Fruit fly (Drosophila melanogaster) whole organism, embryonic: Measurements from ENCODE around the gene CG13314.

ENCODE experiments used
- CG10543 ChIP-seq: fragments of 200-800 bp; sonication (Bioruptor generic); optimal IDR thresholded peaks from 3 replicates; lab custom pipeline; 2017; ENCODE audit warnings: missing biosample characterization, mild to moderate bottlenecking, missing genetic modification characterization, moderate library complexity
- CG14441 ChIP-seq: fragments of 200-800 bp; sonication (Bioruptor generic); IDR thresholded peaks from 2 replicates; pipeline ENCODE4 v1.3.6; 2022; ENCODE audit warnings: missing biosample characterization, missing genetic modification characterization
- CG14860 ChIP-seq: fragments of 200-800 bp; sonication (Bioruptor generic); IDR thresholded peaks from 3 replicates; pipeline ENCODE4 v1.3.6; 2022; ENCODE audit warnings: missing biosample characterization, missing genetic modification characterization; ENCODE audit not compliant: partially characterized antibody
- CG1529 ChIP-seq: fragments of 200-800 bp; sonication (Bioruptor generic); optimal IDR thresholded peaks from 3 replicates; lab custom pipeline; 2018; ENCODE audit warnings: missing biosample characterization, missing genetic modification characterization
- CG16813 ChIP-seq: fragments of 200-800 bp; sonication (Bioruptor generic); IDR thresholded peaks from 3 replicates; pipeline ENCODE4 v1.3.6; 2022; ENCODE audit warnings: missing biosample characterization, missing genetic modification characterization; ENCODE audit not compliant: partially characterized antibody
- CG17361 ChIP-seq: fragments of 200-800 bp; sonication (Bioruptor generic); IDR thresholded peaks from 3 replicates; pipeline ENCODE4 v1.3.6; 2022; ENCODE audit warnings: missing biosample characterization, missing genetic modification characterization
- CG18476 ChIP-seq: fragments of 200-800 bp; sonication (Bioruptor generic); optimal IDR thresholded peaks from 2 replicates; lab custom pipeline; 2016; ENCODE audit warnings: missing biosample characterization, mild to moderate bottlenecking, missing genetic modification characterization
- CG2712 ChIP-seq: fragments of 200-800 bp; optimal IDR thresholded peaks from 3 replicates; lab custom pipeline; 2019; ENCODE audit warnings: missing biosample characterization, mild to moderate bottlenecking, missing genetic modification characterization, moderate library complexity
- CG34224 ChIP-seq: fragments of 200-800 bp; sonication (Bioruptor generic); IDR thresholded peaks from 3 replicates; pipeline ENCODE4 v1.3.6; 2022; ENCODE audit warnings: missing biosample characterization, missing genetic modification characterization; ENCODE audit not compliant: partially characterized antibody
- CG34422 ChIP-seq: fragments of 200-800 bp; sonication (Bioruptor generic); IDR thresholded peaks from 3 replicates; pipeline ENCODE4 v1.3.6; 2022; ENCODE audit warnings: missing biosample characterization, missing genetic modification characterization
- CG7963 ChIP-seq: fragments of 200-800 bp; sonication (Bioruptor generic); IDR thresholded peaks from 3 replicates; pipeline ENCODE4 v1.3.6; 2022; ENCODE audit warnings: missing biosample characterization, missing genetic modification characterization; ENCODE audit not compliant: partially characterized antibody
- CG9797 ChIP-seq: fragments of 200-800 bp; sonication (Bioruptor generic); optimal IDR thresholded peaks from 3 replicates; lab custom pipeline; 2018; ENCODE audit warnings: missing biosample characterization, mild to moderate bottlenecking, missing genetic modification characterization
- D ChIP-seq, 2 experiments: fragments of 200-800 bp in 1 of 2; fragments of >200 bp in 1 of 2; sonication (Bioruptor generic) in 1 of 2; optimal IDR thresholded peaks; 2 replicates in 1 of 2; 3 replicates in 1 of 2; lab custom pipeline; 2017; ENCODE audit warnings: mild to moderate bottlenecking in 1 of 2, missing biosample characterization in 1 of 2, missing genetic modification characterization in 1 of 2, missing genetic modification reagents in 1 of 2
- Dll ChIP-seq: fragments of 200-800 bp; sonication (Bioruptor generic); IDR thresholded peaks from 4 replicates; pipeline ENCODE4 v1.3.6; 2022; ENCODE audit warnings: missing biosample characterization, missing genetic modification characterization; ENCODE audit not compliant: partially characterized antibody
- Dref ChIP-seq: fragments of 200-800 bp; sonication (Bioruptor generic); IDR thresholded peaks from 2 replicates; pipeline ENCODE4 v1.3.6; 2022; ENCODE audit warnings: missing biosample characterization, missing genetic modification characterization
- Drgx ChIP-seq: fragments of 200-800 bp; sonication (Bioruptor generic); IDR thresholded peaks from 2 replicates; pipeline ENCODE4 v1.3.6; 2022; ENCODE audit warnings: missing biosample characterization, missing genetic modification characterization
- E2f1 ChIP-seq: fragments of 200-800 bp; sonication (Bioruptor generic); IDR thresholded peaks from 2 replicates; pipeline ENCODE4 v1.3.6; 2022; ENCODE audit warnings: missing biosample characterization, missing genetic modification characterization
- Eip74EF ChIP-seq, 2 experiments: fragments of 200-800 bp in 1 of 2; fragments of >200 bp in 1 of 2; sonication (Bioruptor generic) in 1 of 2; optimal IDR thresholded peaks; 2 replicates each; lab custom pipeline; 2017 to 2019; ENCODE audit warnings: missing biosample characterization in 2 of 2, missing genetic modification characterization in 2 of 2, mild to moderate bottlenecking in 1 of 2, moderate library complexity in 1 of 2
- Elba2 ChIP-seq: fragments of 200-800 bp; sonication (Bioruptor generic); optimal IDR thresholded peaks from 3 replicates; lab custom pipeline; 2016; ENCODE audit warnings: missing biosample characterization, missing genetic modification characterization
- Hand ChIP-seq: fragments of 200-800 bp; sonication (Bioruptor generic); optimal IDR thresholded peaks from 2 replicates; lab custom pipeline; 2017; ENCODE audit warnings: mild to moderate bottlenecking, missing biosample characterization, missing genetic modification reagents, missing genetic modification characterization
- Hr78 ChIP-seq, 2 experiments: fragments of 200-800 bp in 1 of 2; fragments of >200 bp in 1 of 2; sonication (Bioruptor generic) in 1 of 2; optimal IDR thresholded peaks; 2 replicates each; lab custom pipeline; 2017 to 2019; ENCODE audit warnings: missing biosample characterization in 2 of 2, missing genetic modification characterization in 2 of 2, mild to moderate bottlenecking in 1 of 2, moderate library complexity in 1 of 2
- Mes4 ChIP-seq: fragments of 200-800 bp; sonication (Bioruptor generic); optimal IDR thresholded peaks from 2 replicates; lab custom pipeline; 2016; ENCODE audit warnings: missing biosample characterization, missing genetic modification characterization
- Nf-YB ChIP-seq: fragments of 200-800 bp; sonication (Bioruptor generic); optimal IDR thresholded peaks from 3 replicates; lab custom pipeline; 2019; ENCODE audit warnings: missing biosample characterization, mild to moderate bottlenecking, missing genetic modification characterization, moderate library complexity
- Oaz ChIP-seq: fragments of 200-800 bp; sonication (Bioruptor generic); IDR thresholded peaks from 2 replicates; pipeline ENCODE4 v1.3.6; 2022; ENCODE audit warnings: missing biosample characterization, missing genetic modification characterization
- Ssrp ChIP-seq: fragments of 200-800 bp; sonication (Bioruptor generic); optimal IDR thresholded peaks from 2 replicates; lab custom pipeline; 2018; ENCODE audit warnings: missing biosample characterization, mild to moderate bottlenecking, missing genetic modification characterization, moderate library complexity
- Trl ChIP-seq, 3 experiments: fragments of >200 bp in 2 of 3; fragments of 200-800 bp in 1 of 3; sonication (Bioruptor generic) in 1 of 3; optimal IDR thresholded peaks; 2 replicates in 1 of 3; 3 replicates in 2 of 3; lab custom pipeline; 2016 to 2017; ENCODE audit warnings: missing biosample characterization in 1 of 3, missing genetic modification characterization in 1 of 3
- Xbp1 ChIP-seq: fragments of 200-800 bp; sonication (Bioruptor generic); optimal IDR thresholded peaks from 3 replicates; lab custom pipeline; 2016; ENCODE audit warnings: missing biosample characterization, mild to moderate bottlenecking, missing genetic modification characterization
- abd-A ChIP-seq: fragments of 200-800 bp; sonication (Bioruptor generic); optimal IDR thresholded peaks from 3 replicates; lab custom pipeline; 2019; ENCODE audit warnings: missing biosample characterization, mild to moderate bottlenecking, missing genetic modification characterization, moderate library complexity
- crol ChIP-seq: fragments of 200-800 bp; sonication (Bioruptor generic); IDR thresholded peaks from 2 replicates; pipeline ENCODE4 v1.3.6; 2022; ENCODE audit warnings: missing biosample characterization, missing genetic modification characterization
- ewg ChIP-seq: fragments of 200-800 bp; sonication (Bioruptor generic); optimal IDR thresholded peaks from 3 replicates; lab custom pipeline; 2017; ENCODE audit warnings: mild to moderate bottlenecking, missing biosample characterization, missing genetic modification reagents, missing genetic modification characterization
- gcm ChIP-seq: fragments of 200-800 bp; sonication (Bioruptor generic); optimal IDR thresholded peaks from 2 replicates; lab custom pipeline; 2019; ENCODE audit warnings: missing biosample characterization, mild to moderate bottlenecking, missing genetic modification characterization, moderate library complexity
- grn ChIP-seq: fragments of 200-800 bp; sonication (Bioruptor generic); optimal IDR thresholded peaks from 3 replicates; lab custom pipeline; 2017; ENCODE audit warnings: missing biosample characterization, missing genetic modification characterization
- gro ChIP-seq: fragments of 200-800 bp; sonication (Bioruptor generic); optimal IDR thresholded peaks from 2 replicates; lab custom pipeline; 2016; ENCODE audit warnings: missing biosample characterization, missing genetic modification characterization
- gt ChIP-seq: fragments of 200-800 bp; sonication (Bioruptor generic); IDR thresholded peaks from 2 replicates; pipeline ENCODE4 v1.3.6; 2022; ENCODE audit warnings: missing biosample characterization, missing genetic modification characterization
- hkb ChIP-seq, 2 experiments: fragments of 200-800 bp in 1 of 2; fragments of >200 bp in 1 of 2; sonication (Bioruptor generic) in 1 of 2; IDR thresholded peaks in 1 of 2; optimal IDR thresholded peaks in 1 of 2; 2 replicates each; pipeline versions ENCODE4 v1.3.6 to Lab custom; 2017 to 2022; ENCODE audit warnings: missing biosample characterization in 1 of 2, missing genetic modification characterization in 1 of 2
- inv ChIP-seq: fragments of 200-800 bp; sonication (Bioruptor generic); IDR thresholded peaks from 2 replicates; pipeline ENCODE4 v1.3.6; 2022; ENCODE audit warnings: missing biosample characterization, missing genetic modification characterization; ENCODE audit not compliant: partially characterized antibody
- lmd ChIP-seq: fragments of 200-800 bp; sonication (Bioruptor generic); IDR thresholded peaks from 2 replicates; pipeline ENCODE4 v1.3.6; 2022; ENCODE audit warnings: missing biosample characterization, missing genetic modification characterization
- oc ChIP-seq: fragments of 200-800 bp; sonication (Bioruptor generic); optimal IDR thresholded peaks from 2 replicates; lab custom pipeline; 2018; ENCODE audit warnings: missing biosample characterization, mild to moderate bottlenecking, missing genetic modification characterization, moderate library complexity
- otp ChIP-seq: fragments of 200-800 bp; sonication (Bioruptor generic); IDR thresholded peaks from 3 replicates; pipeline ENCODE4, ENCODE4 v1.3.6; 2022; ENCODE audit warnings: missing biosample characterization, missing genetic modification characterization
- prd ChIP-seq, 3 experiments: fragments of >200 bp in 2 of 3; fragments of 200-800 bp in 1 of 3; sonication (Bioruptor generic) in 1 of 3; optimal IDR thresholded peaks in 2 of 3; IDR thresholded peaks in 1 of 3; 2 replicates in 2 of 3; 3 replicates in 1 of 3; pipeline versions ENCODE4 v1.3.6 to Lab custom; 2017 to 2022; ENCODE audit warnings: missing biosample characterization in 1 of 3, missing genetic modification characterization in 1 of 3
- sob ChIP-seq: fragments of 200-800 bp; sonication (Bioruptor generic); IDR thresholded peaks from 2 replicates; pipeline ENCODE4 v1.3.6; 2022; ENCODE audit warnings: missing biosample characterization, missing genetic modification characterization
- stc ChIP-seq: fragments of 200-800 bp; sonication (Bioruptor generic); IDR thresholded peaks from 2 replicates; pipeline ENCODE4 v1.3.6; 2022; ENCODE audit warnings: missing biosample characterization, missing genetic modification characterization
- tio ChIP-seq: fragments of 200-800 bp; sonication (Bioruptor generic); optimal IDR thresholded peaks from 2 replicates; lab custom pipeline; 2017; ENCODE audit warnings: missing biosample characterization, missing genetic modification characterization, inconsistent platforms
- unc-4 ChIP-seq: fragments of 200-800 bp; sonication (Bioruptor generic); IDR thresholded peaks from 2 replicates; pipeline ENCODE4 v1.3.6; 2022; ENCODE audit warnings: missing biosample characterization, missing genetic modification characterization; ENCODE audit not compliant: partially characterized antibody
- z ChIP-seq: fragments of 200-800 bp; sonication (Bioruptor generic); IDR thresholded peaks from 3 replicates; pipeline ENCODE4 v1.3.6; 2022; ENCODE audit warnings: missing biosample characterization, missing genetic modification characterization

The CG13314 gene

dm6 chr3L:8978678-8979413, 2.7 kb upstream of the CG13314 start (continued):
- TF ChIP-seq E2f1 (GFP tag; lab: Robert Waterston, UW) (0 out of 2 replicates have a peak, but pooled peaks have one; percentile 14), sob (GFP tag; lab: Robert Waterston, UW) (peak; percentile 21; the same call in 1 of the 2 replicates), Xbp1 (GFP tag; lab: Kevin White, UChicago) (peak; percentile 14), Ssrp (tag; lab: Kevin White, UChicago) (peak; percentile 1), hkb (optimal IDR thresholded peaks at IDR 0.05; lab: Kevin White, UChicago) (no peak), hkb (GFP tag; IDR thresholded peaks at IDR 0.05; lab: Robert Waterston, UW) (0 out of 2 replicates have a peak, but pooled peaks have one; percentile 8), Elba2 (GFP tag; lab: Kevin White, UChicago) (peak; percentile 72), Dll (GFP tag; lab: Robert Waterston, UW) (peak; percentile 71), stc (GFP tag; lab: Robert Waterston, UW) (peak; percentile 15; the same call in 1 of the 2 replicates), CG1529 (GFP tag; lab: Kevin White, UChicago) (peak; percentile 12), CG14860 (GFP tag; lab: Robert Waterston, UW) (0 out of 3 replicates have a peak, but pooled peaks have one; percentile 36), Oaz (GFP tag; lab: Robert Waterston, UW) (no peak), CG14441 (peak; percentile 42; the same call in 1 of the 2 replicates), Trl (optimal IDR thresholded peaks at IDR 0.05; lab: Kevin White, UChicago) (peak; percentile 83 to 89), Trl (GFP tag; optimal IDR thresholded peaks at IDR 0.05; lab: Kevin White, UChicago) (no peak), prd (optimal IDR thresholded peaks at IDR 0.05; lab: Kevin White, UChicago) (no peak), prd (GFP tag; IDR thresholded peaks at IDR 0.05; lab: Robert Waterston, UW) (peak; percentile 59; the same call in 2 of the 3 replicates), CG9797 (GFP tag; lab: Kevin White, UChicago) (no peak), z (no peak), otp (GFP tag; lab: Robert Waterston, UW) (0 out of 3 replicates have a peak, but pooled peaks have one; percentile 25), CG17361 (no peak; the same call in 2 of the 3 replicates), Dref (no peak), CG34224 (GFP tag; lab: Robert Waterston, UW) (peak; percentile 73), CG10543 (GFP tag; lab: Kevin White, UChicago) (peak; percentile 22), Hr78 (GFP tag; optimal IDR thresholded peaks at IDR 0.05; lab: Kevin White, UChicago) (peak in 1 of 2 experiments; percentile 99), CG18476 (GFP tag; lab: Kevin White, UChicago) (no peak), inv (GFP tag; lab: Robert Waterston, UW) (no peak), tio (GFP tag; lab: Kevin White, UChicago) (no peak), Hand (GFP tag; lab: Kevin White, UChicago) (no peak), CG7963 (GFP tag; lab: Robert Waterston, UW) (no peak), D (optimal IDR thresholded peaks at IDR 0.05; lab: Kevin White, UChicago) (no peak), D (GFP tag; optimal IDR thresholded peaks at IDR 0.05; lab: Kevin White, UChicago) (no peak), ewg (peak; percentile 11), lmd (peak; percentile 51), CG16813 (no peak), unc-4 (GFP tag; lab: Robert Waterston, UW) (peak; percentile 44), Nf-YB (GFP tag; lab: Kevin White, UChicago) (peak; percentile 17), Drgx (GFP tag; lab: Robert Waterston, UW) (peak; percentile 73), gcm (GFP tag; lab: Kevin White, UChicago) (peak; percentile 65), Eip74EF (GFP tag; optimal IDR thresholded peaks at IDR 0.05; lab: Kevin White, UChicago) (peak in 1 of 2 experiments; percentile 41), Mes4 (peak; percentile 2), grn (GFP tag; lab: Kevin White, UChicago) (peak; percentile 71), gro (GFP tag; lab: Kevin White, UChicago) (no peak), abd-A (tag; lab: Kevin White, UChicago) (no peak), oc (tag; lab: Kevin White, UChicago) (peak; percentile 49), CG34422 (GFP tag; lab: Robert Waterston, UW) (peak; percentile 84; the same call in 1 of the 3 replicates), gt (no peak), crol (GFP tag; lab: Robert Waterston, UW) (peak; percentile 89), CG2712 (tag; lab: Kevin White, UChicago) (peak; percentile 51)
